Worm (Caenorhabditis elegans) whole organism, late embryonic: ENCODE results near the gene T27A1.2.

ENCODE experiments used
- C38D4.7 ChIP-seq: fragments of 200-800 bp; sonication (Bioruptor generic); optimal IDR thresholded peaks from 2 replicates; lab custom pipeline; 2018; ENCODE audit warnings: mild to moderate bottlenecking, missing genetic modification characterization, moderate library complexity, missing compliant biosample characterization
- ama-1 ChIP-seq: fragments of 150-350 bp; optimal IDR thresholded peaks from 2 replicates; lab custom pipeline; 2014
- ceh-30 ChIP-seq: fragments of 150-350 bp; optimal IDR thresholded peaks from 2 replicates; lab custom pipeline; 2014; ENCODE audit warnings: missing biosample characterization, missing genetic modification characterization
- ceh-6 ChIP-seq: fragments of 200-800 bp; sonication (Bioruptor generic); optimal IDR thresholded peaks from 2 replicates; lab custom pipeline; 2018; ENCODE audit warnings: mild to moderate bottlenecking, missing genetic modification characterization, missing compliant biosample characterization
- che-1 ChIP-seq: sonication (generic microtip); optimal IDR thresholded peaks from 2 replicates; lab custom pipeline; 2016; ENCODE audit warnings: mild to moderate bottlenecking, missing genetic modification characterization, missing compliant biosample characterization
- ets-4 ChIP-seq: sonication (generic microtip); optimal IDR thresholded peaks from 2 replicates; lab custom pipeline; 2016; ENCODE audit warnings: missing genetic modification characterization, missing compliant biosample characterization
- fkh-10 ChIP-seq: fragments of 150-350 bp; optimal IDR thresholded peaks from 2 replicates; lab custom pipeline; 2014; ENCODE audit warnings: missing biosample characterization, missing genetic modification reagents, missing genetic modification characterization
- nhr-11 ChIP-seq: fragments of 150-350 bp; optimal IDR thresholded peaks from 2 replicates; lab custom pipeline; 2014; ENCODE audit warnings: missing biosample characterization, missing genetic modification characterization
- nhr-232 ChIP-seq: sonication (generic microtip); optimal IDR thresholded peaks from 2 replicates; lab custom pipeline; 2016; ENCODE audit warnings: missing genetic modification characterization, missing compliant biosample characterization
- pqm-1 ChIP-seq: sonication (generic microtip); optimal IDR thresholded peaks from 2 replicates; lab custom pipeline; 2016; ENCODE audit warnings: missing genetic modification characterization, missing compliant biosample characterization
- rnt-1 ChIP-seq: sonication (generic microtip); optimal IDR thresholded peaks from 2 replicates; lab custom pipeline; 2016; ENCODE audit warnings: missing genetic modification characterization, missing compliant biosample characterization
- sdc-2 ChIP-seq: sonication (generic microtip); optimal IDR thresholded peaks from 2 replicates; lab custom pipeline; 2016; ENCODE audit warnings: missing genotype, missing genetic modification characterization, missing compliant biosample characterization
- tbx-2 ChIP-seq: sonication (generic microtip); optimal IDR thresholded peaks from 2 replicates; lab custom pipeline; 2016; ENCODE audit warnings: missing genetic modification characterization, missing compliant biosample characterization
- unc-42 ChIP-seq: sonication (generic microtip); optimal IDR thresholded peaks from 2 replicates; lab custom pipeline; 2016; ENCODE audit warnings: missing genotype, missing genetic modification characterization, missing compliant biosample characterization

ce11 chrII:484328-484916 lies 52.3 kb downstream of the T27A1.2 start, which contains the start of the genes gldi-1 and prp-21:
- TF ChIP-seq C38D4.7 (GFP tag; lab: Kevin White, UChicago) (no peak), pqm-1 (tag; lab: Kevin White, UChicago) (no peak), ama-1 (lab: Kevin White, UChicago) (no peak), ceh-6 (GFP tag; lab: Kevin White, UChicago) (no peak), tbx-2 (peak; percentile 38), nhr-232 (tag; lab: Kevin White, UChicago) (no peak), ets-4 (tag; lab: Kevin White, UChicago) (peak; percentile 63), fkh-10 (GFP tag; lab: Kevin White, UChicago) (no peak), nhr-11 (tag; lab: Kevin White, UChicago) (no peak), rnt-1 (tag; lab: Kevin White, UChicago) (no peak), ceh-30 (no peak), che-1 (no peak), unc-42 (peak; percentile 99), sdc-2 (tag; lab: Kevin White, UChicago) (no peak)
